Worm (Caenorhabditis elegans): ENCODE results near the gene C26B2.7.

Gene C26B2.7

DNA sequence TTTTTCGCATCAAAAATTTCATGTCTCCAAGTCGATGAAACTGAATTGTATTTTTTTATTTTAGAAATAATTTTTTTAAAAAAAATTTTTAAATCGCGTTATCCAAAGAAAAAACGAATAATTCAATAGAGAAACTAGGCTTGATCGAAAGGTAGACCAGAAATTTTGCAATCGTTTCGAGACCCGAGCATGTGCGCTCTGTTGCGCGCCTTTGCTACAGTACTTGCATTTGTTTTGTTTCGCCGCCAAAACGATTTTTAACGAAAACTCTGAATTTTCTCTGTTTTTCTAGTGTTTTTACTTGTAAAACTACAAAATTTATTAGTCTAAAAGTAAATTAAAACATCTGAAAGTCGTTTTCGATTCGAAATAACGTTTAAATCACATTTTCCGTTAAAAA, 45.2 kb downstream of the C26B2.7 start:
- TF ChIP-seq W03F9.2 (tag; optimal IDR thresholded peaks at IDR 0.05) (no peak), him-1 (tag; optimal IDR thresholded peaks at IDR 0.05) (no peak), dao-5 (tag; optimal IDR thresholded peaks at IDR 0.05) (no peak)

DNA sequence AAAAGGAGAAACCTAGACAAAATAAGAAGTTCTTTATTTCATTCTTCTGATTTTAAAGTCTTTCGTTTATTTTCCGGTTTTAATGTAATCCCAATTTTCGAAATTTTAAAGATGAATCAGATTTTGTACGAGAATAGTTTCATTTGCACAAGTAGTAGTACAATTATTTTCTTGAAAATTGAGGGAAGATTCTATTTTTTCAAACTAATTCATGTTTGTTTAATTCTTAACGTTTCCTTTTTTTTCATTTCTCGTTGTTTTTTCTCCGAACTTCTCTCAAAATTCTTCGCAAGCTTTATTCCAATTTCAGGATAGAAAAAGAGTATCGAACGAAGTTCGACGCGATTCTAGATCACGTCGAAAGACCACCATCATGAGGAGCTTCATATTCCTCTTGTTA, 46.3 kb downstream of the C26B2.7 start, which contains the start of gene sax-7:
TSS of gene sax-7 (plus strand) at position 301 of the 400 bp plus-strand sequence.
- TF ChIP-seq dao-5 (tag; optimal IDR thresholded peaks at IDR 0.05) (no peak), him-1 (tag; optimal IDR thresholded peaks at IDR 0.05) (no peak), W03F9.2 (tag; optimal IDR thresholded peaks at IDR 0.05) (no peak)
